Fruit fly (Drosophila melanogaster): Measurements from ENCODE around the gene CG34289.

CG34289 gene

dm6 chr3R:23486743-23487142 is 20.5 kb downstream of the CG34289 start (continued):
- TF ChIP-seq CG10631 (GFP tag; optimal IDR thresholded peaks at IDR 0.05) (peak; percentile 57), lz (GFP tag; optimal IDR thresholded peaks at IDR 0.05) (peak; percentile 87), Gug (GFP tag; IDR thresholded peaks at IDR 0.05) (no peak), esn (GFP tag; optimal IDR thresholded peaks at IDR 0.05) (peak; percentile 91), pdm3 (GFP tag; optimal IDR thresholded peaks at IDR 0.05) (peak; percentile 83), CG9139 (GFP tag; optimal IDR thresholded peaks at IDR 0.05) (no peak), Eip75B (GFP tag; optimal IDR thresholded peaks at IDR 0.05) (peak; percentile 77), Ets96B (tag; optimal IDR thresholded peaks at IDR 0.05) (no peak), Ets21C (GFP tag; optimal IDR thresholded peaks at IDR 0.05) (peak; percentile 86), dsx (GFP tag; optimal IDR thresholded peaks at IDR 0.05; ENCODE audit: poor library complexity, severe bottlenecking) (no peak), OdsH (GFP tag; optimal IDR thresholded peaks at IDR 0.05) (peak; percentile 73), salr (GFP tag; optimal IDR thresholded peaks at IDR 0.05) (no peak), Sox15 (GFP tag; optimal IDR thresholded peaks at IDR 0.05) (peak; percentile 80), Eip78C (GFP tag) (peak; percentile 95), ss (GFP tag; optimal IDR thresholded peaks at IDR 0.05) (peak in 1 of 2 experiments; percentile 22), CG10669 (GFP tag; optimal IDR thresholded peaks at IDR 0.05) (peak; percentile 2), CG8319 (GFP tag; optimal IDR thresholded peaks at IDR 0.05) (peak; percentile 75), fd59A (GFP tag; optimal IDR thresholded peaks at IDR 0.05) (no peak), Lpt (GFP tag; optimal IDR thresholded peaks at IDR 0.05) (no peak), CG4318 (GFP tag; optimal IDR thresholded peaks at IDR 0.05) (no peak), Hr39 (GFP tag; optimal IDR thresholded peaks at IDR 0.05) (peak; percentile 92), Blimp-1 (GFP tag; optimal IDR thresholded peaks at IDR 0.05) (peak; percentile 76), CG11294 (GFP tag; IDR thresholded peaks at IDR 0.05) (no peak), CG16779 (tag; optimal IDR thresholded peaks at IDR 0.05) (no peak), svp (GFP tag) (peak; percentile 95), CG1621 (tag; optimal IDR thresholded peaks at IDR 0.05) (no peak), acj6 (GFP tag; optimal IDR thresholded peaks at IDR 0.05) (peak; percentile 83), Sox102F (GFP tag; optimal IDR thresholded peaks at IDR 0.05) (peak; percentile 92), fd85E (GFP tag; optimal IDR thresholded peaks at IDR 0.05) (peak; percentile 61), net (GFP tag; optimal IDR thresholded peaks at IDR 0.05) (peak; percentile 68), Sox14 (GFP tag; optimal IDR thresholded peaks at IDR 0.05) (peak; percentile 72), CG3032 (tag; optimal IDR thresholded peaks at IDR 0.05) (no peak), achi (GFP tag; optimal IDR thresholded peaks at IDR 0.05) (peak; percentile 79), CG31627 (GFP tag; optimal IDR thresholded peaks at IDR 0.05) (peak; percentile 88)

dm6 chr3R:23483563-23483962 is 23.7 kb downstream of the CG34289 start, which contains the start of gene Ir94g:
TSS of gene Ir94g (plus strand) at chr3R:23483863.
- no peak for TF ChIP-seq CG3032 (tag; optimal IDR thresholded peaks at IDR 0.05)
- no peak for TF ChIP-seq CG6792 (GFP tag; optimal IDR thresholded peaks at IDR 0.05)

dm6 chr3R:23481249-23481915 is 25.9 kb downstream of the CG34289 start, which contains the start of gene Ir94f:
TSS of gene Ir94f (plus strand) at chr3R:23481865.
- no peak for TF ChIP-seq fkh (GFP tag; optimal IDR thresholded peaks at IDR 0.05)
- peak; percentile 25 for TF ChIP-seq Eip75B (GFP tag; optimal IDR thresholded peaks at IDR 0.05)
- no peak for TF ChIP-seq pdm3 (GFP tag; optimal IDR thresholded peaks at IDR 0.05)
- TF ChIP-seq esn (GFP tag; optimal IDR thresholded peaks at IDR 0.05) = peak; percentile 45
- peak; percentile 14 for TF ChIP-seq CG6792 (GFP tag; optimal IDR thresholded peaks at IDR 0.05)
- TF ChIP-seq CG11902 (GFP tag; optimal IDR thresholded peaks at IDR 0.05) = no peak
- TF ChIP-seq svp (GFP tag) = peak; percentile 68
- no peak for TF ChIP-seq ss (GFP tag; optimal IDR thresholded peaks at IDR 0.05)
- peak; percentile 32 for TF ChIP-seq topi (GFP tag; optimal IDR thresholded peaks at IDR 0.05)
- peak; percentile 21 for TF ChIP-seq CG34406 (GFP tag; optimal IDR thresholded peaks at IDR 0.05)
- peak; percentile 77 for TF ChIP-seq Eip78C (GFP tag)
- TF ChIP-seq Blimp-1 (GFP tag; optimal IDR thresholded peaks at IDR 0.05) = peak; percentile 24

All from whole organism, prepupa.